Worm (Caenorhabditis elegans): ENCODE measurements around the gene gcn-1.

gcn-1 gene

ce11 chrIII:2234192-2234934 is 82.6 kb downstream of the gcn-1 start, which contains the start of gene C39B5.2:
Gene C39B5.2, plus strand, starts transcription at chrIII:2234884.
- TF ChIP-seq ama-1 (optimal IDR thresholded peaks at IDR 0.05) (no peak), sem-4 (tag; optimal IDR thresholded peaks at IDR 0.05) (no peak), crh-2 (tag; optimal IDR thresholded peaks at IDR 0.05) (no peak), unc-62 (GFP tag; optimal IDR thresholded peaks at IDR 0.05) (no peak), aly-2 (tag; optimal IDR thresholded peaks at IDR 0.05) (no peak), ceh-82 (tag; optimal IDR thresholded peaks at IDR 0.05) (no peak), nhr-12 (tag; optimal IDR thresholded peaks at IDR 0.05) (no peak), blmp-1 (tag; optimal IDR thresholded peaks at IDR 0.05; ENCODE audit: insufficient read depth) (no peak), sma-9 (GFP tag; optimal IDR thresholded peaks at IDR 0.05) (no peak), sma-9 (tag; optimal IDR thresholded peaks at IDR 0.05) (no peak), ZK546.5 (tag; optimal IDR thresholded peaks at IDR 0.05) (no peak), fos-1 (tag; optimal IDR thresholded peaks at IDR 0.05) (no peak), nhr-77 (tag; optimal IDR thresholded peaks at IDR 0.05) (no peak), gmeb-1 (tag; optimal IDR thresholded peaks at IDR 0.05) (no peak), zag-1 (tag; optimal IDR thresholded peaks at IDR 0.05) (no peak)

ce11 chrIII:2239587-2240144 is 87.9 kb downstream of the gcn-1 start, which contains the start of gene C39B5.10:
Gene C39B5.10, minus strand, starts transcription at chrIII:2239637.
- TF ChIP-seq lsy-2 (tag; optimal IDR thresholded peaks at IDR 0.05) (no peak), fos-1 (tag; optimal IDR thresholded peaks at IDR 0.05) (peak; percentile 89)

DNA sequence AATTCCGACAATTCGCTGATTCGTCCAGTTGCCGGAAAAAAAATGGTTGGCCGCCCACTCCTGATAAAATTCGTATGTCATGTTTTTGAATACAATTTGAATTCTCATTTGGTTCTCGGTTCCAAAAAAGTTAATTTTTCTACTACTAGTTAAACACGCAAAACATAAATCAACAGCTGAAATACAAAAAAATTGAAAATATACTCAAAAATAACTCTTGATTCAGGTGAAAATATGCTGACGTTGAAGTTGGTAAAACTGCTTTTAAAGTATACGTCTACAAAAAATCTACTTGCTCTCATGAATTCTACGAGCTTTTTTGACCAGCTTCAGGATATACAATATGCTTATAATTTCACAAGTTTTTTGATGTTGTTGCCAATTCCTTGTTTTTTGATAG is 88.7 kb downstream of the gcn-1 start, which contains the start of gene srz-56:
Gene srz-56, plus strand, starts transcription at position 301 of the 400 bp plus-strand sequence.
- no peak for TF ChIP-seq lin-13 (GFP tag; optimal IDR thresholded peaks at IDR 0.05)

DNA sequence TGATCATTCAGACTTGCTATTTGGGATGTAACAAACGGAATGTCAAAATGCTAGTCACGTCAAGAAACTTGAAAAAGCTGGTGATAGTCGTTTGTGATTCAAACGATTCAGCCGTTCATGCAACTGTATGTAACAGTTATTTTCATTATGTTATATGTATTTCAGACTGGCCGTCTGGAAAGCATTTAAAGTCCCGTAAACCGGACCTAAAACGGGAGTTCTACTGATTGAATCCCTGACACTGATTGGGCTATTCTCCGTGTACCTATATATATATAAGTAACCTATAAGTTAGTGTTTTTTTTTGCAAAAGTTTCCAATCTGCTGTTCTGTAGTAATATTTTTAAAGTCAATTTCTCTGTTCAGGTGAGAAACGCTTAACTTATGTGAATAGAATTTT is 91.9 kb downstream of the gcn-1 start:
- TF ChIP-seq elt-1 (tag; optimal IDR thresholded peaks at IDR 0.05) (no peak), R02D3.7 (tag; optimal IDR thresholded peaks at IDR 0.05) (no peak), F13H6.1 (tag; optimal IDR thresholded peaks at IDR 0.05) (no peak), ceh-82 (tag; optimal IDR thresholded peaks at IDR 0.05) (no peak), nhr-21 (tag; optimal IDR thresholded peaks at IDR 0.05) (no peak), snpc-4 (tag; optimal IDR thresholded peaks at IDR 0.05) (no peak), nhr-23 (tag; optimal IDR thresholded peaks at IDR 0.05) (no peak), nhr-237 (tag; optimal IDR thresholded peaks at IDR 0.05) (no peak), Y55F3AM.14 (GFP tag; optimal IDR thresholded peaks at IDR 0.05) (no peak), mdl-1 (tag; optimal IDR thresholded peaks at IDR 0.05) (no peak), egl-27 (tag; optimal IDR thresholded peaks at IDR 0.05) (no peak), dmd-4 (tag; optimal IDR thresholded peaks at IDR 0.05) (no peak), nhr-12 (tag; optimal IDR thresholded peaks at IDR 0.05) (no peak), unc-62 (GFP tag; optimal IDR thresholded peaks at IDR 0.05) (no peak), nhr-6 (tag; optimal IDR thresholded peaks at IDR 0.05) (no peak), sma-3 (GFP tag; optimal IDR thresholded peaks at IDR 0.05) (no peak), lin-13 (GFP tag; optimal IDR thresholded peaks at IDR 0.05) (no peak)

ce11 chrIII:2245727-2246126 is 94.0 kb downstream of the gcn-1 start, which contains the start of gene srd-67:
Gene srd-67, minus strand, starts transcription at chrIII:2245827.
- TF ChIP-seq sem-4 (tag; optimal IDR thresholded peaks at IDR 0.05) (no peak), alr-1 (tag; optimal IDR thresholded peaks at IDR 0.05) (no peak), nhr-77 (tag; optimal IDR thresholded peaks at IDR 0.05) (no peak)

Data from whole organism, L2 larva.